Worm (Caenorhabditis elegans) whole organism, young adult: ENCODE results near the gene vnut-1.
A peak's percentile ranks its signal among the peaks of the same experiment; 100 is the strongest.

Experiments used
- B0019.2 ChIP-seq: fragments of 200-800 bp; sonication (Bioruptor generic); conservative IDR thresholded peaks from 2 replicates; pipeline ENCODE4 v1.3.6; 2022; ENCODE audit warnings: missing genetic modification reagents, missing genetic modification characterization, missing compliant biosample characterization
- B0035.1 ChIP-seq: sonication (generic microtip); optimal IDR thresholded peaks from 2 replicates; lab custom pipeline; 2016; ENCODE audit warnings: missing genetic modification characterization, mild to moderate bottlenecking, missing compliant biosample characterization, missing genotype, missing genetic modification reagents
- B0261.1 ChIP-seq: sonication (generic microtip); optimal IDR thresholded peaks from 2 replicates; lab custom pipeline; 2016; ENCODE audit warnings: mild to moderate bottlenecking, missing genetic modification characterization, moderate library complexity, missing compliant biosample characterization
- B0336.3 ChIP-seq: fragments of 200-800 bp; sonication (Bioruptor generic); IDR thresholded peaks from 2 replicates; pipeline ENCODE4 v1.3.6; 2022; ENCODE audit warnings: missing genetic modification characterization, missing compliant biosample characterization
- D2030.7 ChIP-seq: fragments of 200-800 bp; sonication (Bioruptor generic); IDR thresholded peaks from 2 replicates; pipeline ENCODE4 v1.3.6; 2022; ENCODE audit warnings: missing genetic modification reagents, missing genetic modification characterization, missing compliant biosample characterization
- F10E7.11 ChIP-seq: sonication (generic microtip); optimal IDR thresholded peaks from 2 replicates; lab custom pipeline; 2017; ENCODE audit warnings: mild to moderate bottlenecking, missing genetic modification characterization, moderate library complexity, missing compliant biosample characterization
- F22D6.2 ChIP-seq: sonication (generic microtip); optimal IDR thresholded peaks from 2 replicates; lab custom pipeline; 2016; ENCODE audit warnings: mild to moderate bottlenecking, missing genetic modification characterization, missing compliant biosample characterization
- F23B12.7 ChIP-seq: sonication (generic microtip); optimal IDR thresholded peaks from 2 replicates; lab custom pipeline; 2017; ENCODE audit warnings: missing genetic modification characterization, mild to moderate bottlenecking, missing compliant biosample characterization, antibody characterized with exemption, moderate library complexity; ENCODE audit not compliant: insufficient read depth
- F33H1.4 ChIP-seq: fragments of 200-800 bp; sonication (Bioruptor generic); IDR thresholded peaks from 2 replicates; pipeline ENCODE4 v1.3.6; 2022; ENCODE audit warnings: missing genetic modification reagents, missing genetic modification characterization, missing compliant biosample characterization
- F39B2.1 ChIP-seq: fragments of 200-800 bp; sonication (Bioruptor generic); IDR thresholded peaks from 2 replicates; pipeline ENCODE4 v1.3.6; 2022; ENCODE audit warnings: missing genetic modification reagents, missing genetic modification characterization, missing compliant biosample characterization
- Y53F4B.3 ChIP-seq: fragments of 200-800 bp; sonication (Bioruptor generic); IDR thresholded peaks from 2 replicates; pipeline ENCODE4 v1.3.6; 2022; ENCODE audit warnings: missing genetic modification reagents, missing genetic modification characterization, missing compliant biosample characterization
- Y79H2A.3 ChIP-seq: fragments of 200-800 bp; sonication (Bioruptor generic); conservative IDR thresholded peaks from 2 replicates; pipeline ENCODE4 v1.3.6; 2022; ENCODE audit warnings: missing genetic modification reagents, missing genetic modification characterization, missing compliant biosample characterization
- ama-1 ChIP-seq, 3 experiments: fragments of 150-350 bp in 1 of 3; sonication (generic microtip) in 2 of 3; optimal IDR thresholded peaks; 2 replicates each; lab custom pipeline; 2014 to 2018; ENCODE audit warnings: missing biosample characterization in 2 of 3, missing genetic modification characterization in 2 of 3, missing genetic modification reagents in 2 of 3
- atf-7 ChIP-seq: sonication (generic microtip); optimal IDR thresholded peaks from 2 replicates; lab custom pipeline; 2017; ENCODE audit warnings: mild to moderate bottlenecking, missing genetic modification characterization, missing compliant biosample characterization
- athp-1 ChIP-seq: sonication (generic microtip); optimal IDR thresholded peaks from 2 replicates; lab custom pipeline; 2017; ENCODE audit warnings: mild to moderate bottlenecking, missing genetic modification characterization, missing compliant biosample characterization
- attf-3 ChIP-seq: fragments of 200-800 bp; sonication (Bioruptor generic); conservative IDR thresholded peaks from 2 replicates; pipeline ENCODE4 v1.3.6; 2022; ENCODE audit warnings: missing genetic modification reagents, missing genetic modification characterization, missing compliant biosample characterization
- ceh-27 ChIP-seq: fragments of 200-800 bp; sonication (Bioruptor generic); optimal IDR thresholded peaks from 2 replicates; lab custom pipeline; 2018; ENCODE audit warnings: mild to moderate bottlenecking, missing genetic modification characterization, moderate library complexity, missing compliant biosample characterization
- ceh-58 ChIP-seq: fragments of 200-800 bp; sonication (Bioruptor generic); IDR thresholded peaks from 2 replicates; pipeline ENCODE4 v1.3.6; 2022; ENCODE audit warnings: missing genetic modification characterization, missing compliant biosample characterization
- chd-7 ChIP-seq: sonication (generic microtip); optimal IDR thresholded peaks from 2 replicates; lab custom pipeline; 2016; ENCODE audit warnings: mild to moderate bottlenecking, missing genetic modification characterization, moderate library complexity, missing compliant biosample characterization
- dpl-1 ChIP-seq: fragments of 150-350 bp; optimal IDR thresholded peaks from 2 replicates; lab custom pipeline; 2014; ENCODE audit warnings: missing biosample characterization, missing genetic modification reagents, missing genetic modification characterization
- egl-18 ChIP-seq: fragments of 200-800 bp; sonication (Bioruptor generic); IDR thresholded peaks from 2 replicates; pipeline ENCODE4 v1.3.6; 2022; ENCODE audit warnings: missing genetic modification reagents, missing genetic modification characterization, missing compliant biosample characterization
- egrh-3 ChIP-seq: fragments of 200-800 bp; sonication (Bioruptor generic); IDR thresholded peaks from 2 replicates; pipeline ENCODE4 v1.3.6; 2022; ENCODE audit warnings: missing genetic modification reagents, missing genetic modification characterization, missing compliant biosample characterization
- ekl-4 ChIP-seq: fragments of 200-800 bp; sonication (Bioruptor generic); IDR thresholded peaks from 2 replicates; pipeline ENCODE4 v1.3.6; 2022; ENCODE audit warnings: missing genetic modification reagents, missing genetic modification characterization, missing compliant biosample characterization
- fkh-3 ChIP-seq: sonication (generic microtip); optimal IDR thresholded peaks from 2 replicates; lab custom pipeline; 2016; ENCODE audit warnings: mild to moderate bottlenecking, missing genetic modification characterization, missing compliant biosample characterization
- gei-17 ChIP-seq: fragments of 200-800 bp; sonication (Bioruptor generic); optimal IDR thresholded peaks from 2 replicates; lab custom pipeline; 2018; ENCODE audit warnings: mild to moderate bottlenecking, missing genetic modification characterization, missing compliant biosample characterization
- hlh-12 ChIP-seq: sonication (generic microtip); optimal IDR thresholded peaks from 2 replicates; lab custom pipeline; 2016; ENCODE audit warnings: missing genetic modification characterization, missing compliant biosample characterization
- hlh-26 ChIP-seq: fragments of 200-800 bp; sonication (Bioruptor generic); conservative IDR thresholded peaks from 2 replicates; pipeline ENCODE4 v1.3.6; 2022; ENCODE audit warnings: missing genetic modification reagents, missing genetic modification characterization, missing compliant biosample characterization
- hmg-1.2 ChIP-seq: fragments of 200-800 bp; sonication (Bioruptor generic); IDR thresholded peaks from 2 replicates; pipeline ENCODE4 v1.3.6; 2022; ENCODE audit warnings: missing genetic modification reagents, missing genetic modification characterization, missing compliant biosample characterization
- lin-40 ChIP-seq: sonication (generic microtip); optimal IDR thresholded peaks from 2 replicates; lab custom pipeline; 2016; ENCODE audit warnings: missing genetic modification characterization, mild to moderate bottlenecking, missing compliant biosample characterization, missing genotype, missing genetic modification reagents
- lsl-1 ChIP-seq: fragments of 200-800 bp; sonication (Bioruptor generic); optimal IDR thresholded peaks from 2 replicates; lab custom pipeline; 2018; ENCODE audit warnings: mild to moderate bottlenecking, missing genetic modification characterization, moderate library complexity, missing compliant biosample characterization
- lsy-27 ChIP-seq: sonication (generic microtip); optimal IDR thresholded peaks from 2 replicates; lab custom pipeline; 2017; ENCODE audit warnings: missing genetic modification characterization, mild to moderate bottlenecking, missing compliant biosample characterization, antibody characterized with exemption, missing genotype, borderline replicate concordance; ENCODE audit not compliant: insufficient read depth
- madf-3 ChIP-seq: fragments of 200-800 bp; sonication (Bioruptor generic); IDR thresholded peaks from 2 replicates; pipeline ENCODE4 v1.3.6; 2022; ENCODE audit warnings: missing genetic modification reagents, missing genetic modification characterization, missing compliant biosample characterization
- mes-4 ChIP-seq: sonication (generic microtip); optimal IDR thresholded peaks from 2 replicates; lab custom pipeline; 2016; ENCODE audit warnings: missing genotype, missing genetic modification characterization, missing compliant biosample characterization
- mxl-1 ChIP-seq: sonication (generic microtip); optimal IDR thresholded peaks from 2 replicates; lab custom pipeline; 2016; ENCODE audit warnings: missing genetic modification characterization, missing compliant biosample characterization
- nfya-2 ChIP-seq: fragments of 200-800 bp; sonication (Bioruptor generic); IDR thresholded peaks from 2 replicates; pipeline ENCODE4 v1.3.6; 2022; ENCODE audit warnings: missing genetic modification reagents, missing genetic modification characterization, missing compliant biosample characterization
- nfyb-1 ChIP-seq: fragments of 200-800 bp; sonication (Bioruptor generic); IDR thresholded peaks from 2 replicates; pipeline ENCODE4 v1.3.6; 2022; ENCODE audit warnings: missing genetic modification reagents, missing genetic modification characterization, missing compliant biosample characterization
- nhr-179 ChIP-seq: sonication (generic microtip); optimal IDR thresholded peaks from 2 replicates; lab custom pipeline; 2016; ENCODE audit warnings: mild to moderate bottlenecking, missing genetic modification characterization, missing compliant biosample characterization
- nhr-80 ChIP-seq: sonication (generic microtip); optimal IDR thresholded peaks from 2 replicates; lab custom pipeline; 2016; ENCODE audit warnings: missing genetic modification characterization, missing compliant biosample characterization
- rcor-1 ChIP-seq: fragments of 200-800 bp; sonication (Bioruptor generic); IDR thresholded peaks from 2 replicates; pipeline ENCODE4 v1.3.6; 2022; ENCODE audit warnings: missing genetic modification reagents, missing genetic modification characterization, missing compliant biosample characterization
- repo-1 ChIP-seq: sonication (generic microtip); optimal IDR thresholded peaks from 2 replicates; lab custom pipeline; 2017; ENCODE audit warnings: mild to moderate bottlenecking, missing genetic modification characterization, missing compliant biosample characterization
- snpc-4 ChIP-seq, 5 experiments: fragments of 150-350 bp in 1 of 5; sonication (generic microtip) in 4 of 5; optimal IDR thresholded peaks; 2 replicates each; lab custom pipeline; 2014 to 2018; ENCODE audit warnings: missing genetic modification characterization in 5 of 5, missing biosample characterization in 3 of 5, antibody characterized with exemption in 2 of 5, mild to moderate bottlenecking in 2 of 5, missing compliant biosample characterization in 2 of 5, missing genotype in 2 of 5, moderate library complexity in 2 of 5, missing genetic modification reagents in 1 of 5
- somi-1 ChIP-seq: fragments of 200-800 bp; sonication (Bioruptor generic); optimal IDR thresholded peaks from 2 replicates; lab custom pipeline; 2018; ENCODE audit warnings: mild to moderate bottlenecking, missing genetic modification characterization, missing compliant biosample characterization
- tbx-9 ChIP-seq: sonication (generic microtip); optimal IDR thresholded peaks from 2 replicates; lab custom pipeline; 2016; ENCODE audit warnings: borderline replicate concordance, missing genetic modification characterization, inconsistent platforms, missing compliant biosample characterization
- unc-130 ChIP-seq: sonication (generic microtip); optimal IDR thresholded peaks from 2 replicates; lab custom pipeline; 2016; ENCODE audit warnings: missing genetic modification reagents, missing genetic modification characterization, missing compliant biosample characterization
- zim-3 ChIP-seq: sonication (generic microtip); optimal IDR thresholded peaks from 2 replicates; lab custom pipeline; 2017; ENCODE audit warnings: mild to moderate bottlenecking, missing genetic modification characterization, moderate library complexity, missing compliant biosample characterization
- ztf-26 ChIP-seq: sonication (generic microtip); optimal IDR thresholded peaks from 2 replicates; lab custom pipeline; 2017; ENCODE audit warnings: missing genetic modification characterization, missing compliant biosample characterization
- ztf-28 ChIP-seq: fragments of 200-800 bp; sonication (Bioruptor generic); IDR thresholded peaks from 2 replicates; pipeline ENCODE4 v1.3.6; 2022; ENCODE audit warnings: missing genetic modification reagents, missing genetic modification characterization, missing compliant biosample characterization

vnut-1 gene

ce11 chrII:14528233-14528802, 38.7 kb downstream of the vnut-1 start, which contains the start of the genes F57C2.5 and spat-1 (continued):
- TF ChIP-seq snpc-4 (GFP tag; optimal IDR thresholded peaks at IDR 0.05; lab: Kevin White, UChicago) (no peak), snpc-4 (tag; optimal IDR thresholded peaks at IDR 0.05; lab: Kevin White, UChicago) (peak in 3 of 4 experiments; percentile 27 to 44 (median 40)), Y53F4B.3 (no peak), nhr-80 (tag; lab: Kevin White, UChicago) (peak; percentile 62), ztf-28 (GFP tag; lab: Robert Waterston, UW) (peak; percentile 45; the same call in 1 of the 2 replicates), somi-1 (GFP tag; lab: Kevin White, UChicago) (no peak), atf-7 (no peak), mxl-1 (tag; lab: Kevin White, UChicago) (no peak), nfya-2 (GFP tag; lab: Robert Waterston, UW) (no peak), dpl-1 (GFP tag; lab: Kevin White, UChicago) (peak; percentile 2), rcor-1 (0 out of 2 replicates have a peak, but pooled peaks have one; percentile 10), zim-3 (tag; lab: Kevin White, UChicago) (no peak), ekl-4 (GFP tag; lab: Robert Waterston, UW) (no peak), F23B12.7 (tag; lab: Kevin White, UChicago) (peak; percentile 47), ama-1 (optimal IDR thresholded peaks at IDR 0.05; lab: Kevin White, UChicago) (no peak), ama-1 (GFP tag; optimal IDR thresholded peaks at IDR 0.05; lab: Kevin White, UChicago) (no peak), nhr-179 (no peak), B0019.2 (no peak), B0035.1 (tag; lab: Kevin White, UChicago) (no peak), ztf-26 (no peak), egl-18 (GFP tag; lab: Robert Waterston, UW) (no peak), F10E7.11 (tag; lab: Kevin White, UChicago) (no peak), B0336.3 (GFP tag; lab: Robert Waterston, UW) (0 out of 2 replicates have a peak, but pooled peaks have one; percentile 23), F39B2.1 (GFP tag; lab: Robert Waterston, UW) (no peak), F22D6.2 (tag; lab: Kevin White, UChicago) (no peak), lsl-1 (peak; percentile 88), unc-130 (peak; percentile 74), attf-3 (GFP tag; lab: Robert Waterston, UW) (peak; percentile 24; the same call in 1 of the 2 replicates), lin-40 (tag; lab: Kevin White, UChicago) (peak; percentile 73), ceh-27 (peak; percentile 59), hlh-12 (tag; lab: Kevin White, UChicago) (no peak), repo-1 (tag; lab: Kevin White, UChicago) (no peak), egrh-3 (GFP tag; lab: Robert Waterston, UW) (peak; percentile 33; the same call in 1 of the 2 replicates), chd-7 (tag; lab: Kevin White, UChicago) (no peak), hlh-26 (GFP tag; lab: Robert Waterston, UW) (no peak), mes-4 (tag; lab: Kevin White, UChicago) (no peak), athp-1 (peak; percentile 36), fkh-3 (tag; lab: Kevin White, UChicago) (no peak), D2030.7 (GFP tag; lab: Robert Waterston, UW) (peak; percentile 76; the same call in 1 of the 2 replicates), B0261.1 (tag; lab: Kevin White, UChicago) (peak; percentile 18), hmg-1.2 (GFP tag; lab: Robert Waterston, UW) (peak; percentile 49; the same call in 1 of the 2 replicates), madf-3 (no peak), lsy-27 (tag; lab: Kevin White, UChicago) (no peak), Y79H2A.3 (no peak; the same call in 1 of the 2 replicates), tbx-9 (tag; lab: Kevin White, UChicago) (no peak), nfyb-1 (GFP tag; lab: Robert Waterston, UW) (no peak), ceh-58 (GFP tag; lab: Robert Waterston, UW) (no peak), gei-17 (GFP tag; lab: Kevin White, UChicago) (no peak), F33H1.4 (GFP tag; lab: Robert Waterston, UW) (peak; percentile 42; the same call in 1 of the 2 replicates)
